Worm (Caenorhabditis elegans) whole organism, L1 larva: ENCODE data around the gene C15B12.3.

ENCODE experiments used
- C34B4.2 ChIP-seq: sonication (generic microtip); optimal IDR thresholded peaks from 2 replicates; lab custom pipeline; 2017; ENCODE audit warnings: mild to moderate bottlenecking, missing genetic modification characterization, missing compliant biosample characterization
- F16B12.6 ChIP-seq: fragments of 150-350 bp; optimal IDR thresholded peaks from 2 replicates; lab custom pipeline; 2014; ENCODE audit warnings: missing biosample characterization, missing genetic modification characterization
- alr-1 ChIP-seq: fragments of 200-800 bp; sonication (Bioruptor generic); optimal IDR thresholded peaks from 2 replicates; lab custom pipeline; 2018; ENCODE audit warnings: borderline replicate concordance, mild to moderate bottlenecking, missing genetic modification characterization, missing compliant biosample characterization
- ama-1 ChIP-seq: fragments of 150-350 bp; optimal IDR thresholded peaks from 2 replicates; lab custom pipeline; 2014
- ceh-63 ChIP-seq: fragments of 200-800 bp; sonication (Bioruptor generic); optimal IDR thresholded peaks from 2 replicates; lab custom pipeline; 2018; ENCODE audit warnings: mild to moderate bottlenecking, missing genetic modification characterization, missing compliant biosample characterization
- ceh-82 ChIP-seq, 3 experiments: fragments of 150-350 bp in 1 of 3; sonication (generic microtip) in 2 of 3; optimal IDR thresholded peaks; 2 replicates each; lab custom pipeline; 2014 to 2017; ENCODE audit warnings: missing biosample characterization in 3 of 3, missing genetic modification characterization in 3 of 3
- ceh-90 ChIP-seq: sonication (generic microtip); optimal IDR thresholded peaks from 2 replicates; lab custom pipeline; 2016; ENCODE audit warnings: missing genetic modification characterization, missing compliant biosample characterization
- dsc-1 ChIP-seq: sonication (generic microtip); optimal IDR thresholded peaks from 2 replicates; lab custom pipeline; 2016; ENCODE audit warnings: mild to moderate bottlenecking, missing genetic modification characterization, missing compliant biosample characterization
- efl-1 ChIP-seq, 4 experiments: fragments of 150-350 bp; optimal IDR thresholded peaks in 3 of 4; peaks in 1 of 4; 1 replicate in 1 of 4; 2 replicates in 3 of 4; lab custom pipeline; 2014; ENCODE audit warnings: missing biosample characterization in 2 of 4, missing genetic modification characterization in 2 of 4, missing genetic modification reagents in 2 of 4
- egl-13 ChIP-seq: sonication (generic microtip); optimal IDR thresholded peaks from 2 replicates; lab custom pipeline; 2016; ENCODE audit warnings: missing genotype, missing genetic modification reagents, missing genetic modification characterization, missing compliant biosample characterization
- egl-27 ChIP-seq, 2 experiments: fragments of 150-350 bp in 1 of 2; sonication (generic microtip); optimal IDR thresholded peaks; 3 replicates each; lab custom pipeline; 2017 to 2018; ENCODE audit warnings: missing biosample characterization in 2 of 2, missing genetic modification characterization in 2 of 2, missing genetic modification reagents in 2 of 2
- elt-2 ChIP-seq: sonication (generic microtip); optimal IDR thresholded peaks from 2 replicates; lab custom pipeline; 2016; ENCODE audit warnings: missing genetic modification characterization, mild to moderate bottlenecking, inconsistent platforms, missing compliant biosample characterization, missing genetic modification reagents
- ets-5 ChIP-seq: fragments of 200-800 bp; sonication (Bioruptor generic); IDR thresholded peaks from 2 replicates; pipeline ENCODE4 v1.3.6; 2022; ENCODE audit warnings: missing genetic modification characterization, missing compliant biosample characterization
- hpl-2 ChIP-seq: fragments of 150-350 bp; optimal IDR thresholded peaks from 2 replicates; lab custom pipeline; 2014; ENCODE audit warnings: missing biosample characterization, missing genetic modification reagents, missing genetic modification characterization
- irx-1 ChIP-seq: sonication (generic microtip); optimal IDR thresholded peaks from 2 replicates; lab custom pipeline; 2016; ENCODE audit warnings: missing genetic modification characterization, missing compliant biosample characterization
- isw-1 ChIP-seq: fragments of 200-800 bp; sonication (Bioruptor generic); IDR thresholded peaks from 2 replicates; pipeline ENCODE4 v1.3.6; 2022; ENCODE audit warnings: missing genetic modification characterization, missing compliant biosample characterization
- lin-14 ChIP-seq: fragments of 200-800 bp; sonication (Bioruptor generic); optimal IDR thresholded peaks from 2 replicates; lab custom pipeline; 2018; ENCODE audit warnings: mild to moderate bottlenecking, missing genetic modification characterization, moderate library complexity, missing compliant biosample characterization
- lin-39 ChIP-seq: fragments of 150-350 bp; optimal IDR thresholded peaks from 2 replicates; lab custom pipeline; 2014; ENCODE audit warnings: missing biosample characterization, missing genetic modification reagents, missing genetic modification characterization
- lir-3 ChIP-seq: sonication (generic microtip); optimal IDR thresholded peaks from 2 replicates; lab custom pipeline; 2016; ENCODE audit warnings: mild to moderate bottlenecking, missing genetic modification characterization, moderate library complexity, missing compliant biosample characterization; ENCODE audit not compliant: poor library complexity
- mab-9 ChIP-seq: fragments of 200-800 bp; sonication (Bioruptor generic); IDR thresholded peaks from 2 replicates; pipeline ENCODE4 v1.3.6; 2022; ENCODE audit warnings: missing genetic modification reagents, missing genetic modification characterization, missing compliant biosample characterization
- mdl-1 ChIP-seq, 2 experiments: fragments of 150-350 bp; optimal IDR thresholded peaks; 2 replicates each; lab custom pipeline; 2014 to 2017; ENCODE audit warnings: missing biosample characterization in 2 of 2, missing genetic modification characterization in 2 of 2, inconsistent platforms in 1 of 2
- nhr-19 ChIP-seq: fragments of 200-800 bp; sonication (Bioruptor generic); conservative IDR thresholded peaks from 2 replicates; pipeline ENCODE4 v1.3.6; 2022; ENCODE audit warnings: missing genetic modification characterization, missing compliant biosample characterization
- nhr-47 ChIP-seq: sonication (generic microtip); optimal IDR thresholded peaks from 2 replicates; lab custom pipeline; 2016; ENCODE audit warnings: mild to moderate bottlenecking, missing genetic modification characterization, moderate library complexity, missing compliant biosample characterization
- nhr-76 ChIP-seq: sonication (generic microtip); optimal IDR thresholded peaks from 2 replicates; lab custom pipeline; 2017; ENCODE audit warnings: missing biosample characterization, missing genetic modification characterization
- nhr-77 ChIP-seq: fragments of 150-350 bp; optimal IDR thresholded peaks from 2 replicates; lab custom pipeline; 2014; ENCODE audit warnings: missing biosample characterization, missing genetic modification characterization
- nhr-85 ChIP-seq: sonication (generic microtip); peaks from one replicate; lab custom pipeline; 2016; ENCODE audit warnings: missing genetic modification characterization, inconsistent platforms, missing compliant biosample characterization
- nhr-90 ChIP-seq: sonication (generic microtip); optimal IDR thresholded peaks from 2 replicates; lab custom pipeline; 2016; ENCODE audit warnings: mild to moderate bottlenecking, missing genetic modification characterization, missing compliant biosample characterization; ENCODE audit not compliant: poor library complexity
- rnt-1 ChIP-seq: sonication (generic microtip); optimal IDR thresholded peaks from 2 replicates; lab custom pipeline; 2016; ENCODE audit warnings: mild to moderate bottlenecking, missing genetic modification characterization, moderate library complexity, missing compliant biosample characterization
- snpc-4 ChIP-seq: fragments of 150-350 bp; optimal IDR thresholded peaks from 2 replicates; lab custom pipeline; 2014; ENCODE audit warnings: missing biosample characterization, missing genetic modification characterization
- snu-23 ChIP-seq: sonication (generic microtip); optimal IDR thresholded peaks from 2 replicates; lab custom pipeline; 2016; ENCODE audit warnings: missing genetic modification characterization, missing compliant biosample characterization
- sup-37 ChIP-seq: fragments of 200-800 bp; sonication (Bioruptor generic); optimal IDR thresholded peaks from 2 replicates; lab custom pipeline; 2018; ENCODE audit warnings: mild to moderate bottlenecking, missing genetic modification characterization, missing compliant biosample characterization
- swsn-7 ChIP-seq: sonication (generic microtip); optimal IDR thresholded peaks from 2 replicates; lab custom pipeline; 2016; ENCODE audit warnings: missing genetic modification characterization, missing compliant biosample characterization
- tlp-1 ChIP-seq: fragments of 150-350 bp; optimal IDR thresholded peaks from 2 replicates; lab custom pipeline; 2014; ENCODE audit warnings: missing biosample characterization, missing genetic modification characterization
- unc-62 ChIP-seq: fragments of 150-350 bp; optimal IDR thresholded peaks from 2 replicates; lab custom pipeline; 2014; ENCODE audit warnings: missing biosample characterization, missing genetic modification reagents, missing genetic modification characterization
- unc-98 ChIP-seq: fragments of 200-800 bp; sonication (Bioruptor generic); IDR thresholded peaks from 2 replicates; pipeline ENCODE4 v1.3.6; 2022; ENCODE audit warnings: missing genetic modification characterization, missing compliant biosample characterization

The C15B12.3 gene

ce11 chrX:6473698-6474314 is 6.4 kb upstream of the C15B12.3 start, which contains the start of the genes C15B12.4 and C15B12.8:
C15B12.4 (minus strand) TSS chrX:6473748.
C15B12.8 (plus strand) TSS chrX:6474264.
- no peak for TF ChIP-seq nhr-47
- no peak for TF ChIP-seq C34B4.2 (tag; lab: Kevin White, UChicago)
- no peak for TF ChIP-seq ceh-63 (GFP tag; lab: Kevin White, UChicago)
- no peak for TF ChIP-seq hpl-2 (GFP tag; lab: Kevin White, UChicago)
- TF ChIP-seq sup-37 (GFP tag; lab: Kevin White, UChicago), result no peak
- no peak for TF ChIP-seq swsn-7 (tag; lab: Kevin White, UChicago)
- TF ChIP-seq ceh-90, result no peak
- no peak for TF ChIP-seq snpc-4 (tag; lab: Kevin White, UChicago)
- TF ChIP-seq efl-1 (optimal IDR thresholded peaks at IDR 0.05; lab: Kevin White, UChicago), result no peak
- peak in 1 of 2 experiments; percentile 12 for TF ChIP-seq efl-1 (GFP tag; optimal IDR thresholded peaks at IDR 0.05 in 1 of 2; lab: Kevin White, UChicago)
- no peak for TF ChIP-seq ceh-82 (tag; optimal IDR thresholded peaks at IDR 0.05; lab: Kevin White, UChicago)
- TF ChIP-seq dsc-1 (tag; lab: Kevin White, UChicago), result peak; percentile 39

ce11 chrX:6468499-6468898 is 1.1 kb upstream of the C15B12.3 start, which contains the start of gene C15B12.9:
C15B12.9 (plus strand) TSS chrX:6468799.
- TF ChIP-seq isw-1 (GFP tag; lab: Robert Waterston, UW) (no peak), ets-5 (no peak), ceh-63 (GFP tag; lab: Kevin White, UChicago) (no peak), efl-1 (optimal IDR thresholded peaks at IDR 0.05; lab: Kevin White, UChicago) (no peak), efl-1 (GFP tag; optimal IDR thresholded peaks at IDR 0.05 in 1 of 2; lab: Kevin White, UChicago) (no peak), lir-3 (no peak), nhr-47 (no peak), nhr-85 (no peak), alr-1 (no peak), sup-37 (GFP tag; lab: Kevin White, UChicago) (no peak), ama-1 (lab: Kevin White, UChicago) (no peak), snu-23 (no peak), rnt-1 (tag; lab: Kevin White, UChicago) (no peak), mdl-1 (tag; optimal IDR thresholded peaks at IDR 0.05; lab: Kevin White, UChicago) (no peak), unc-98 (GFP tag; lab: Robert Waterston, UW) (no peak), C34B4.2 (tag; lab: Kevin White, UChicago) (no peak), tlp-1 (no peak), lin-14 (GFP tag; lab: Kevin White, UChicago) (no peak), nhr-76 (tag; lab: Kevin White, UChicago) (no peak)

- peak; percentile 72 for TF ChIP-seq elt-2
- TF ChIP-seq unc-62, result no peak
These were observed 4.3 kb downstream of the C15B12.3 start, which contains the start of gene C15B12.2 for ce11 chrX:6462995-6463462. C15B12.2 (plus strand) TSS chrX:6463412.

DNA sequence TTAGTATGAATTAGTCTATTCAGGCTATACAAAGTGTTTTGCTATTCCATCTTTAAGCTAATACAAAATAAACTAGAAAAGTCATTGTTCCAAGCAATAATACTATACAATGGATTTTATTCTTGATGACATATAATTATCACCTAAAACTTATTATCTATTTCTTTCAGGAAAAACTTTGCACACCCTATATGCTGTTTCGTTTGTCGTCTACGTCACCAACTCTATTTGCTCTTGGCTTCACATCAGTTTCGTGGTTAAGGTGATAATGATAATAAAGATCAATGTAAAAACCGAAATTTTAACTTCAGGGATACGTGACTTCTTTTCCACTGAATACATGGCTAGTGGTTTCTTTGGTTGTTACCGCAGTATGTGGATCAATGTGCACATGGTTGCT is 4.9 kb downstream of the C15B12.3 start:
- TF ChIP-seq lin-39 (tag; lab: Kevin White, UChicago) (no peak), efl-1 (optimal IDR thresholded peaks at IDR 0.05; lab: Kevin White, UChicago) (no peak), efl-1 (GFP tag; optimal IDR thresholded peaks at IDR 0.05 in 1 of 2; lab: Kevin White, UChicago) (peak in 1 of 2 experiments; percentile 88)

DNA sequence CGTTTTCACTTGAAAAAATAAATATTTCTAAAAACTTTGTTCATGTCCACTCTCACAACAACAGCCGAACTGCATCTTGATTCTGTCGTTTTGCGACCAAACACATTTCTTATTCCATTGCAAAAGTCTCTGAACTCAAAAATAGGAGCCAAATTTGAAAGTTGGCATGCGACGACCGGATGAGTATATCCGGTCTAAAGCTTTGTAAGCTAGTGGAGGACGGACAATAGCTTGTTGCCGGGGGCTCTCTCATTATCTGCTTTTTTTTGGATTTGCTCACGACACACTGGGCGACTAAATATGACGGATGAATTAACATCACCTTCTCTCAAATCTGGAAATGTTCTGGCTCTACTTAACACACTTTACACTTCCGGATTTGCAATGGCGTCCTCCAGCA is 5.6 kb downstream of the C15B12.3 start, which contains the start of gene K04E7.1:
TSS of gene K04E7.1 (plus strand) at position 301 of the 400 bp plus-strand sequence.
- TF ChIP-seq nhr-19 (GFP tag; lab: Robert Waterston, UW) (no peak), alr-1 (no peak), irx-1 (tag; lab: Kevin White, UChicago) (no peak), sup-37 (GFP tag; lab: Kevin White, UChicago) (no peak), lin-39 (tag; lab: Kevin White, UChicago) (no peak), F16B12.6 (tag; lab: Kevin White, UChicago) (no peak), unc-98 (GFP tag; lab: Robert Waterston, UW) (no peak), egl-27 (tag; optimal IDR thresholded peaks at IDR 0.05; lab: Kevin White, UChicago) (no peak), nhr-77 (tag; lab: Kevin White, UChicago) (no peak), snu-23 (no peak), dsc-1 (tag; lab: Kevin White, UChicago) (no peak), mab-9 (GFP tag; lab: Robert Waterston, UW) (no peak), egl-13 (tag; lab: Kevin White, UChicago) (no peak), efl-1 (optimal IDR thresholded peaks at IDR 0.05; lab: Kevin White, UChicago) (no peak), efl-1 (GFP tag; optimal IDR thresholded peaks at IDR 0.05 in 1 of 2; lab: Kevin White, UChicago) (no peak), rnt-1 (tag; lab: Kevin White, UChicago) (no peak), nhr-90 (tag; lab: Kevin White, UChicago) (no peak)
